Fruit fly (Drosophila melanogaster) whole organism, embryonic: ENCODE data around the gene Hacd1.

Source experiments
- Abd-B ChIP-seq: fragments of 200-800 bp; sonication (Bioruptor generic); optimal IDR thresholded peaks from 2 replicates; lab custom pipeline; 2018; ENCODE audit warnings: missing biosample characterization, mild to moderate bottlenecking, missing genetic modification characterization, moderate library complexity
- Ada2b ChIP-seq: fragments of 200-800 bp; sonication (Bioruptor generic); IDR thresholded peaks from 2 replicates; pipeline ENCODE4 v1.3.6; 2022; ENCODE audit warnings: missing biosample characterization, missing genetic modification characterization
- Awh ChIP-seq: fragments of 200-800 bp; sonication (Bioruptor generic); IDR thresholded peaks from 2 replicates; pipeline ENCODE4, ENCODE4 v1.3.6; 2022; ENCODE audit warnings: missing biosample characterization, missing genetic modification characterization
- Bteb2 ChIP-seq: fragments of 200-800 bp; sonication (Bioruptor generic); optimal IDR thresholded peaks from 2 replicates; lab custom pipeline; 2016; ENCODE audit warnings: missing biosample characterization, missing genetic modification characterization
- CG10274 ChIP-seq: fragments of 200-800 bp; sonication (Bioruptor generic); optimal IDR thresholded peaks from 3 replicates; lab custom pipeline; 2017; ENCODE audit warnings: missing biosample characterization, mild to moderate bottlenecking, missing genetic modification characterization
- CG10321 ChIP-seq: fragments of 200-800 bp; sonication (Bioruptor generic); IDR thresholded peaks from 2 replicates; pipeline ENCODE4 v1.3.6; 2022; ENCODE audit warnings: missing biosample characterization, missing genetic modification characterization
- CG11456 ChIP-seq: fragments of 200-800 bp; sonication (Bioruptor generic); IDR thresholded peaks from 3 replicates; pipeline ENCODE4 v1.3.6; 2022; ENCODE audit warnings: missing biosample characterization, missing genetic modification characterization
- CG11695 ChIP-seq: fragments of 200-800 bp; sonication (Bioruptor generic); IDR thresholded peaks from 3 replicates; pipeline ENCODE4 v1.3.6; 2022; ENCODE audit warnings: missing biosample characterization, missing genetic modification characterization
- CG12219 ChIP-seq: fragments of 200-800 bp; sonication (Bioruptor generic); optimal IDR thresholded peaks from 3 replicates; lab custom pipeline; 2018; ENCODE audit warnings: missing biosample characterization, mild to moderate bottlenecking, missing genetic modification characterization
- CG12744 ChIP-seq: fragments of 200-800 bp; sonication (Bioruptor generic); optimal IDR thresholded peaks from 2 replicates; lab custom pipeline; 2016; ENCODE audit warnings: missing biosample characterization, missing genetic modification characterization
- CG12769 ChIP-seq: fragments of 200-800 bp; sonication (Bioruptor generic); optimal IDR thresholded peaks from 2 replicates; lab custom pipeline; 2019; ENCODE audit warnings: missing biosample characterization, mild to moderate bottlenecking, missing genetic modification characterization, moderate library complexity
- CG12942 ChIP-seq: fragments of 200-800 bp; sonication (Bioruptor generic); optimal IDR thresholded peaks from 3 replicates; lab custom pipeline; 2016; ENCODE audit warnings: missing biosample characterization, missing genetic modification characterization
- CG13775 ChIP-seq: fragments of 200-800 bp; sonication (Bioruptor generic); optimal IDR thresholded peaks from 3 replicates; lab custom pipeline; 2017; ENCODE audit warnings: missing biosample characterization, mild to moderate bottlenecking, missing genetic modification characterization
- CG15696 ChIP-seq: fragments of 200-800 bp; sonication (Bioruptor generic); optimal IDR thresholded peaks from 2 replicates; lab custom pipeline; 2019; ENCODE audit warnings: missing biosample characterization, mild to moderate bottlenecking, missing genetic modification characterization, moderate library complexity
- CG3163 ChIP-seq: fragments of 200-800 bp; sonication (Bioruptor generic); optimal IDR thresholded peaks from 3 replicates; lab custom pipeline; 2016; ENCODE audit warnings: missing biosample characterization, missing genetic modification characterization
- CG32772 ChIP-seq: fragments of 200-800 bp; sonication (Bioruptor generic); IDR thresholded peaks from 2 replicates; pipeline ENCODE4 v1.3.6; 2022; ENCODE audit warnings: missing biosample characterization, missing genetic modification characterization
- CG3407 ChIP-seq: fragments of 200-800 bp; sonication (Bioruptor generic); optimal IDR thresholded peaks from 2 replicates; lab custom pipeline; 2018; ENCODE audit warnings: missing biosample characterization, mild to moderate bottlenecking, missing genetic modification characterization
- CG4424 ChIP-seq: fragments of 200-800 bp; sonication (Bioruptor generic); optimal IDR thresholded peaks from 3 replicates; lab custom pipeline; 2016; ENCODE audit warnings: missing biosample characterization, missing genetic modification characterization
- CG6654 ChIP-seq: fragments of 200-800 bp; sonication (Bioruptor generic); optimal IDR thresholded peaks from 2 replicates; lab custom pipeline; 2017; ENCODE audit warnings: missing biosample characterization, mild to moderate bottlenecking, missing genetic modification characterization
- CG6683 ChIP-seq: fragments of 200-800 bp; sonication (Bioruptor generic); optimal IDR thresholded peaks from 2 replicates; lab custom pipeline; 2017; ENCODE audit warnings: missing biosample characterization, mild to moderate bottlenecking, missing genetic modification characterization, missing genetic modification reagents
- CG8388 ChIP-seq: fragments of 200-800 bp; sonication (Bioruptor generic); optimal IDR thresholded peaks from 2 replicates; lab custom pipeline; 2019; ENCODE audit warnings: missing biosample characterization, mild to moderate bottlenecking, missing genetic modification characterization, moderate library complexity
- CG9215 ChIP-seq: fragments of 200-800 bp; sonication (Bioruptor generic); IDR thresholded peaks from 2 replicates; pipeline ENCODE4 v1.3.6; 2022; ENCODE audit warnings: missing biosample characterization, missing genetic modification characterization
- Chrac-16 ChIP-seq: fragments of 200-800 bp; sonication (Bioruptor generic); optimal IDR thresholded peaks from 3 replicates; lab custom pipeline; 2016; ENCODE audit warnings: missing biosample characterization, missing genetic modification characterization
- HmgZ ChIP-seq: fragments of 200-800 bp; sonication (Bioruptor generic); optimal IDR thresholded peaks from 2 replicates; lab custom pipeline; 2018; ENCODE audit warnings: missing biosample characterization, mild to moderate bottlenecking, missing genetic modification characterization
- Hr3 ChIP-seq: fragments of 200-800 bp; sonication (Bioruptor generic); optimal IDR thresholded peaks from 3 replicates; lab custom pipeline; 2016; ENCODE audit warnings: missing biosample characterization, missing genetic modification characterization
- Jarid2 ChIP-seq: fragments of 200-800 bp; sonication (Bioruptor generic); optimal IDR thresholded peaks from 3 replicates; lab custom pipeline; 2017; ENCODE audit warnings: mild to moderate bottlenecking, missing biosample characterization, missing genetic modification reagents, missing genetic modification characterization
- Mes4 ChIP-seq: fragments of 200-800 bp; sonication (Bioruptor generic); optimal IDR thresholded peaks from 2 replicates; lab custom pipeline; 2016; ENCODE audit warnings: missing biosample characterization, missing genetic modification characterization
- NFAT ChIP-seq: fragments of 200-800 bp; sonication (Bioruptor generic); IDR thresholded peaks from 2 replicates; pipeline ENCODE4 v1.3.6; 2022; ENCODE audit warnings: missing biosample characterization, missing genetic modification characterization
- Neu2 ChIP-seq: fragments of 200-800 bp; sonication (Bioruptor generic); optimal IDR thresholded peaks from 3 replicates; lab custom pipeline; 2016; ENCODE audit warnings: missing biosample characterization, missing genetic modification characterization, borderline replicate concordance
- ab ChIP-seq: fragments of 200-800 bp; sonication (Bioruptor generic); optimal IDR thresholded peaks from 2 replicates; lab custom pipeline; 2016; ENCODE audit warnings: missing biosample characterization, missing genetic modification characterization
- ato ChIP-seq: fragments of 200-800 bp; sonication (Bioruptor generic); IDR thresholded peaks from 2 replicates; pipeline ENCODE4 v1.3.6; 2022; ENCODE audit warnings: missing biosample characterization, missing genetic modification characterization; ENCODE audit not compliant: partially characterized antibody
- bowl ChIP-seq: fragments of 200-800 bp; sonication (Bioruptor generic); IDR thresholded peaks from 2 replicates; pipeline ENCODE4 v1.3.6; 2022; ENCODE audit warnings: missing biosample characterization, missing genetic modification characterization
- caup ChIP-seq: fragments of 200-800 bp; sonication (Bioruptor generic); optimal IDR thresholded peaks from 3 replicates; lab custom pipeline; 2017; ENCODE audit warnings: missing biosample characterization, mild to moderate bottlenecking, missing genetic modification characterization, moderate library complexity; ENCODE audit not compliant: severe bottlenecking
- dati ChIP-seq: fragments of 200-800 bp; sonication (Bioruptor generic); IDR thresholded peaks from 2 replicates; pipeline ENCODE4 v1.3.6; 2022; ENCODE audit warnings: missing biosample characterization, missing genetic modification characterization
- dmrt99B ChIP-seq: fragments of 200-800 bp; sonication (Bioruptor generic); optimal IDR thresholded peaks from 2 replicates; lab custom pipeline; 2018; ENCODE audit warnings: missing biosample characterization, mild to moderate bottlenecking, missing genetic modification characterization, moderate library complexity
- emc ChIP-seq: fragments of 200-800 bp; sonication (Bioruptor generic); optimal IDR thresholded peaks from 2 replicates; lab custom pipeline; 2016; ENCODE audit warnings: missing biosample characterization, missing genetic modification characterization
- lilli ChIP-seq: fragments of 200-800 bp; sonication (Bioruptor generic); optimal IDR thresholded peaks from 3 replicates; lab custom pipeline; 2016; ENCODE audit warnings: missing biosample characterization, missing genetic modification characterization
- nom ChIP-seq: fragments of 200-800 bp; sonication (Bioruptor generic); optimal IDR thresholded peaks from 2 replicates; lab custom pipeline; 2017; ENCODE audit warnings: missing biosample characterization, missing genetic modification characterization, mild to moderate bottlenecking, moderate library complexity, missing genetic modification reagents
- rib ChIP-seq: fragments of 200-800 bp; sonication (Bioruptor generic); IDR thresholded peaks from 2 replicates; pipeline ENCODE4 v1.3.6; 2022; ENCODE audit warnings: missing biosample characterization, missing genetic modification characterization
- schlank ChIP-seq: fragments of 200-800 bp; sonication (Bioruptor generic); optimal IDR thresholded peaks from 2 replicates; lab custom pipeline; 2018; ENCODE audit warnings: missing biosample characterization, mild to moderate bottlenecking, missing genetic modification characterization
- slou ChIP-seq: fragments of 200-800 bp; sonication (Bioruptor generic); optimal IDR thresholded peaks from 3 replicates; lab custom pipeline; 2016; ENCODE audit warnings: missing biosample characterization, missing genetic modification characterization
- tap ChIP-seq: fragments of 200-800 bp; optimal IDR thresholded peaks from 3 replicates; lab custom pipeline; 2019; ENCODE audit warnings: missing biosample characterization, mild to moderate bottlenecking, missing genetic modification characterization, moderate library complexity
- tio ChIP-seq: fragments of 200-800 bp; sonication (Bioruptor generic); optimal IDR thresholded peaks from 2 replicates; lab custom pipeline; 2017; ENCODE audit warnings: missing biosample characterization, missing genetic modification characterization, inconsistent platforms
- tll ChIP-seq, 2 experiments: fragments of 200-800 bp in 1 of 2; fragments of >200 bp in 1 of 2; sonication (Bioruptor generic) in 1 of 2; optimal IDR thresholded peaks; 2 replicates each; lab custom pipeline; 2017 to 2019; ENCODE audit warnings: missing biosample characterization in 2 of 2, missing genetic modification characterization in 2 of 2, mild to moderate bottlenecking in 1 of 2, moderate library complexity in 1 of 2
- tna ChIP-seq: fragments of 200-800 bp; sonication (Bioruptor generic); IDR thresholded peaks from 2 replicates; pipeline ENCODE4 v1.3.6; 2022; ENCODE audit warnings: missing biosample characterization, missing genetic modification characterization; ENCODE audit not compliant: partially characterized antibody
- tx ChIP-seq: fragments of 200-800 bp; sonication (Bioruptor generic); optimal IDR thresholded peaks from 2 replicates; lab custom pipeline; 2016; ENCODE audit warnings: missing biosample characterization, missing genetic modification characterization
- vnd ChIP-seq: fragments of 200-800 bp; sonication (Bioruptor generic); IDR thresholded peaks from 3 replicates; pipeline ENCODE4 v1.3.6; 2022; ENCODE audit warnings: missing biosample characterization, missing genetic modification characterization; ENCODE audit not compliant: partially characterized antibody
- zen ChIP-seq: fragments of 200-800 bp; sonication (Bioruptor generic); optimal IDR thresholded peaks from 3 replicates; lab custom pipeline; 2018; ENCODE audit warnings: missing biosample characterization, mild to moderate bottlenecking, missing genetic modification characterization, moderate library complexity
- zen2 ChIP-seq: fragments of 200-800 bp; sonication (Bioruptor generic); IDR thresholded peaks from 3 replicates; pipeline ENCODE4 v1.3.6; 2022; ENCODE audit warnings: missing biosample characterization, missing genetic modification characterization; ENCODE audit not compliant: partially characterized antibody

Hacd1 gene

DNA sequence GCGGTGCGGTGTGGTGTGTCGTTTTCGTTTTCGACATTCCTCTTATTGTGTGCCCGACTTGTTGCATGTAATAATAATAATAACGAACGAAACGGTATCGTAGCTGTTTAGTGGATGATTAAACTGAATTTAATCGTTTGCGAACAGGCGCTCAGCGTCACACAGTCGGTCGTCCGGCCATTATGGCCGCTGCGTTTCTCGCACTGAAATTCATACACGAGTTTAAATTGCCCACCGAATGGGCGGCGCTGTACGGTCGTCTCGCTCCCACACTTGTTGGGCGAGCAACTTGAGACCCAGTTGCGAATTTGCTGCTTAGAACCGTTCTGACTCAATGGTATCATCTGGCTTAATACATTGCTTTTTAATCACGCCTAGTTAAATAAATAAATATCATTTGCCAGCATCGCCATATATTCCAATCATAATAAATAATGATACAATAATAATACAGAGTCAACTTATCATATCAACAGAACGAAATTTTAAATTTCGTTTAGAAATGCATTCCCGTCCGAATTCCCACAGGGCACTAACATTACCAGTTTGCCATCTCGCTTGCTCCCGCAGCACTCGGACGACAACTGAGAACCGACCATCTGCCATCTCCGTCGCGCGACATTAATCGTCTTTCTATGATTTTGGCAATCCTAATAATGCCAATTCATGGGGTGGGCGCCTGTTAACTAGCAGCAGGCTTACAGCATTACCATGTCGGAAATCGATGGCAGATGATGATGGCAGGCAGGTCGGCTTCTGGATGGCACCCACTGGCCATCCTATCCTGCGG is 9.0 kb upstream of the Hacd1 start (continued):
- TF ChIP-seq NFAT (GFP tag; lab: Robert Waterston, UW) (no peak), tx (GFP tag; lab: Kevin White, UChicago) (peak; percentile 72), CG12219 (GFP tag; lab: Kevin White, UChicago) (peak; percentile 91), CG12744 (GFP tag; lab: Kevin White, UChicago) (peak; percentile 64), HmgZ (tag; lab: Kevin White, UChicago) (peak; percentile 89), Ada2b (GFP tag; lab: Robert Waterston, UW) (no peak), CG3163 (GFP tag; lab: Kevin White, UChicago) (no peak), Abd-B (peak; percentile 83), CG3407 (GFP tag; lab: Kevin White, UChicago) (peak; percentile 66), ato (GFP tag; lab: Robert Waterston, UW) (no peak), CG6654 (peak; percentile 70), zen2 (GFP tag; lab: Robert Waterston, UW) (no peak), tio (GFP tag; lab: Kevin White, UChicago) (no peak), CG12942 (GFP tag; lab: Kevin White, UChicago) (peak; percentile 86), vnd (GFP tag; lab: Robert Waterston, UW) (no peak), Bteb2 (GFP tag; lab: Kevin White, UChicago) (peak; percentile 77), CG4424 (GFP tag; lab: Kevin White, UChicago) (peak; percentile 89), tll (GFP tag; optimal IDR thresholded peaks at IDR 0.05; lab: Kevin White, UChicago) (peak in 1 of 2 experiments; percentile 91), dati (GFP tag; lab: Robert Waterston, UW) (no peak), Neu2 (GFP tag; lab: Kevin White, UChicago) (no peak), Awh (GFP tag; lab: Robert Waterston, UW) (no peak), CG8388 (GFP tag; lab: Kevin White, UChicago) (peak; percentile 80), CG13775 (GFP tag; lab: Kevin White, UChicago) (peak; percentile 87), ab (GFP tag; lab: Kevin White, UChicago) (peak; percentile 37), Jarid2 (peak; percentile 73), CG11695 (GFP tag; lab: Robert Waterston, UW) (no peak), zen (tag; lab: Kevin White, UChicago) (peak; percentile 92), rib (GFP tag; lab: Robert Waterston, UW) (no peak), CG10321 (no peak), CG15696 (tag; lab: Kevin White, UChicago) (peak; percentile 94), caup (peak; percentile 86), CG32772 (GFP tag; lab: Robert Waterston, UW) (no peak), Hr3 (GFP tag; lab: Kevin White, UChicago) (peak; percentile 88), emc (no peak), Mes4 (GFP tag; lab: Kevin White, UChicago) (peak; percentile 34), dmrt99B (tag; lab: Kevin White, UChicago) (peak; percentile 92), nom (GFP tag; lab: Kevin White, UChicago) (peak; percentile 93), Chrac-16 (GFP tag; lab: Kevin White, UChicago) (peak; percentile 89), slou (GFP tag; lab: Kevin White, UChicago) (peak; percentile 85), tap (tag; lab: Kevin White, UChicago) (peak; percentile 83), CG9215 (GFP tag; lab: Robert Waterston, UW) (no peak), CG12769 (tag; lab: Kevin White, UChicago) (peak; percentile 94), lilli (GFP tag; lab: Kevin White, UChicago) (peak; percentile 93), schlank (tag; lab: Kevin White, UChicago) (peak; percentile 89), CG11456 (GFP tag; lab: Robert Waterston, UW) (no peak), CG6683 (GFP tag; lab: Kevin White, UChicago) (peak; percentile 83), CG10274 (peak; percentile 76), tna (GFP tag; lab: Robert Waterston, UW) (no peak), bowl (GFP tag; lab: Robert Waterston, UW) (no peak)
